Fruit fly (Drosophila melanogaster) whole organism, embryonic: ENCODE measurements around the gene CG43131.
A peak's percentile ranks its signal among the peaks of the same experiment; 100 is the strongest.

ENCODE experiments used
- ATbp ChIP-seq: fragments of 200-800 bp; sonication (Bioruptor generic); optimal IDR thresholded peaks from 2 replicates; lab custom pipeline; 2017; ENCODE audit warnings: missing biosample characterization, mild to moderate bottlenecking, missing genetic modification characterization, missing genetic modification reagents
- CG11560 ChIP-seq: fragments of 200-800 bp; sonication (Bioruptor generic); IDR thresholded peaks from 3 replicates; pipeline ENCODE4 v1.3.6; 2022; ENCODE audit warnings: missing biosample characterization, missing genetic modification characterization
- CG12219 ChIP-seq: fragments of 200-800 bp; sonication (Bioruptor generic); optimal IDR thresholded peaks from 3 replicates; lab custom pipeline; 2018; ENCODE audit warnings: missing biosample characterization, mild to moderate bottlenecking, missing genetic modification characterization
- CG1233 ChIP-seq: fragments of 200-800 bp; sonication (Bioruptor generic); optimal IDR thresholded peaks from 4 replicates; lab custom pipeline; 2018; ENCODE audit warnings: missing biosample characterization, mild to moderate bottlenecking, missing genetic modification characterization
- CG12942 ChIP-seq: fragments of 200-800 bp; sonication (Bioruptor generic); optimal IDR thresholded peaks from 3 replicates; lab custom pipeline; 2016; ENCODE audit warnings: missing biosample characterization, missing genetic modification characterization
- CG14050 ChIP-seq: fragments of 200-800 bp; sonication (Bioruptor generic); IDR thresholded peaks from 3 replicates; pipeline ENCODE4 v1.3.6; 2022; ENCODE audit warnings: missing biosample characterization, missing genetic modification characterization
- CG1603 ChIP-seq: fragments of 200-800 bp; sonication (Bioruptor generic); optimal IDR thresholded peaks from 2 replicates; lab custom pipeline; 2019; ENCODE audit warnings: missing biosample characterization, mild to moderate bottlenecking, missing genetic modification characterization, moderate library complexity
- CG16815 ChIP-seq: fragments of 200-800 bp; sonication (Bioruptor generic); optimal IDR thresholded peaks from 3 replicates; lab custom pipeline; 2017; ENCODE audit warnings: missing biosample characterization, mild to moderate bottlenecking, missing genetic modification characterization
- CG16863 ChIP-seq: fragments of 200-800 bp; sonication (Bioruptor generic); optimal IDR thresholded peaks from 3 replicates; lab custom pipeline; 2016; ENCODE audit warnings: missing biosample characterization, missing genetic modification characterization
- CG2129 ChIP-seq: fragments of 200-800 bp; sonication (Bioruptor generic); IDR thresholded peaks from 2 replicates; pipeline ENCODE4 v1.3.6; 2022; ENCODE audit warnings: missing biosample characterization, missing genetic modification characterization; ENCODE audit not compliant: partially characterized antibody
- CG2202 ChIP-seq: fragments of 200-800 bp; sonication (Bioruptor generic); optimal IDR thresholded peaks from 2 replicates; lab custom pipeline; 2018; ENCODE audit warnings: missing biosample characterization, mild to moderate bottlenecking, missing genetic modification characterization
- CG3065 ChIP-seq: fragments of 200-800 bp; sonication (Bioruptor generic); optimal IDR thresholded peaks from 2 replicates; lab custom pipeline; 2016; ENCODE audit warnings: missing biosample characterization, missing genetic modification characterization
- CG34422 ChIP-seq: fragments of 200-800 bp; sonication (Bioruptor generic); IDR thresholded peaks from 3 replicates; pipeline ENCODE4 v1.3.6; 2022; ENCODE audit warnings: missing biosample characterization, missing genetic modification characterization
- CG5953 ChIP-seq: fragments of 200-800 bp; sonication (Bioruptor generic); IDR thresholded peaks from 2 replicates; pipeline ENCODE4 v1.3.6; 2022; ENCODE audit warnings: missing biosample characterization, missing genetic modification characterization
- CG6765 ChIP-seq: fragments of 200-800 bp; sonication (Bioruptor generic); optimal IDR thresholded peaks from 3 replicates; lab custom pipeline; 2017; ENCODE audit warnings: missing biosample characterization, mild to moderate bottlenecking, missing genetic modification characterization
- CG7357 ChIP-seq: fragments of 200-800 bp; sonication (Bioruptor generic); IDR thresholded peaks from 3 replicates; pipeline ENCODE4 v1.3.6; 2022; ENCODE audit warnings: missing biosample characterization, missing genetic modification characterization
- CG7556 ChIP-seq: fragments of 200-800 bp; sonication (Bioruptor generic); optimal IDR thresholded peaks from 2 replicates; lab custom pipeline; 2017; ENCODE audit warnings: missing biosample characterization, mild to moderate bottlenecking, missing genetic modification characterization
- CG8388 ChIP-seq: fragments of 200-800 bp; sonication (Bioruptor generic); optimal IDR thresholded peaks from 2 replicates; lab custom pipeline; 2019; ENCODE audit warnings: missing biosample characterization, mild to moderate bottlenecking, missing genetic modification characterization, moderate library complexity
- CG9215 ChIP-seq: fragments of 200-800 bp; sonication (Bioruptor generic); IDR thresholded peaks from 2 replicates; pipeline ENCODE4 v1.3.6; 2022; ENCODE audit warnings: missing biosample characterization, missing genetic modification characterization
- CG9797 ChIP-seq: fragments of 200-800 bp; sonication (Bioruptor generic); optimal IDR thresholded peaks from 3 replicates; lab custom pipeline; 2018; ENCODE audit warnings: missing biosample characterization, mild to moderate bottlenecking, missing genetic modification characterization
- CkIIα-i1 ChIP-seq: fragments of 200-800 bp; sonication (Bioruptor generic); IDR thresholded peaks from 2 replicates; pipeline ENCODE4 v1.3.6; 2022; ENCODE audit warnings: missing biosample characterization, missing genetic modification characterization
- D19B ChIP-seq: fragments of 200-800 bp; sonication (Bioruptor generic); optimal IDR thresholded peaks from 2 replicates; lab custom pipeline; 2017; ENCODE audit warnings: missing biosample characterization, mild to moderate bottlenecking, missing genetic modification characterization
- Dll ChIP-seq: fragments of 200-800 bp; sonication (Bioruptor generic); IDR thresholded peaks from 4 replicates; pipeline ENCODE4 v1.3.6; 2022; ENCODE audit warnings: missing biosample characterization, missing genetic modification characterization; ENCODE audit not compliant: partially characterized antibody
- Fer1 ChIP-seq: fragments of 200-800 bp; sonication (Bioruptor generic); optimal IDR thresholded peaks from 2 replicates; lab custom pipeline; 2017; ENCODE audit warnings: missing biosample characterization, mild to moderate bottlenecking, missing genetic modification characterization
- HmgZ ChIP-seq: fragments of 200-800 bp; sonication (Bioruptor generic); optimal IDR thresholded peaks from 2 replicates; lab custom pipeline; 2018; ENCODE audit warnings: missing biosample characterization, mild to moderate bottlenecking, missing genetic modification characterization
- Max ChIP-seq: fragments of 200-800 bp; sonication (Bioruptor generic); optimal IDR thresholded peaks from 2 replicates; lab custom pipeline; 2016; ENCODE audit warnings: missing biosample characterization, mild to moderate bottlenecking, missing genetic modification characterization
- Meics ChIP-seq: fragments of 200-800 bp; sonication (Bioruptor generic); optimal IDR thresholded peaks from 2 replicates; lab custom pipeline; 2017; ENCODE audit warnings: missing biosample characterization, mild to moderate bottlenecking, missing genetic modification characterization
- Mes4 ChIP-seq: fragments of 200-800 bp; sonication (Bioruptor generic); optimal IDR thresholded peaks from 2 replicates; lab custom pipeline; 2016; ENCODE audit warnings: missing biosample characterization, missing genetic modification characterization
- Ravus ChIP-seq: fragments of 200-800 bp; sonication (Bioruptor generic); IDR thresholded peaks from 2 replicates; pipeline ENCODE4 v1.3.6; 2022; ENCODE audit warnings: missing biosample characterization, missing genetic modification characterization
- Six4 ChIP-seq: fragments of 200-800 bp; sonication (Bioruptor generic); optimal IDR thresholded peaks from 2 replicates; lab custom pipeline; 2016; ENCODE audit warnings: missing biosample characterization, missing genetic modification characterization
- Sox100B ChIP-seq: fragments of 200-800 bp; sonication (Bioruptor generic); optimal IDR thresholded peaks from 3 replicates; lab custom pipeline; 2018; ENCODE audit warnings: missing biosample characterization, mild to moderate bottlenecking, missing genetic modification characterization
- TFAM ChIP-seq: fragments of 200-800 bp; sonication (Bioruptor generic); optimal IDR thresholded peaks from 2 replicates; lab custom pipeline; 2017; ENCODE audit warnings: missing biosample characterization, missing genetic modification characterization, inconsistent platforms
- Usf ChIP-seq: fragments of 200-800 bp; sonication (Bioruptor generic); optimal IDR thresholded peaks from 2 replicates; lab custom pipeline; 2017; ENCODE audit warnings: missing genotype, missing biosample characterization, missing genetic modification characterization
- amos ChIP-seq: fragments of 200-800 bp; sonication (Bioruptor generic); IDR thresholded peaks from 2 replicates; pipeline ENCODE4 v1.3.6; 2022; ENCODE audit warnings: missing biosample characterization, missing genetic modification characterization; ENCODE audit not compliant: partially characterized antibody
- az2 ChIP-seq: fragments of 200-800 bp; sonication (Bioruptor generic); optimal IDR thresholded peaks from 3 replicates; lab custom pipeline; 2016; ENCODE audit warnings: missing biosample characterization, missing genetic modification characterization
- bsh ChIP-seq, 2 experiments: fragments of 200-800 bp; sonication (Bioruptor generic); optimal IDR thresholded peaks; 2 replicates each; lab custom pipeline; 2017 to 2018; ENCODE audit warnings: mild to moderate bottlenecking in 2 of 2, missing biosample characterization in 2 of 2, missing genetic modification characterization in 2 of 2, moderate library complexity in 1 of 2
- chinmo ChIP-seq: fragments of 200-800 bp; sonication (Bioruptor generic); IDR thresholded peaks from 4 replicates; pipeline ENCODE4 v1.3.6; 2022; ENCODE audit warnings: missing biosample characterization, missing genetic modification characterization; ENCODE audit not compliant: partially characterized antibody
- chm ChIP-seq: fragments of 200-800 bp; sonication (Bioruptor generic); IDR thresholded peaks from 2 replicates; pipeline ENCODE4 v1.3.6; 2022; ENCODE audit warnings: missing biosample characterization, missing genetic modification characterization
- ci ChIP-seq: fragments of 200-800 bp; sonication (Bioruptor generic); IDR thresholded peaks from 3 replicates; pipeline ENCODE4 v1.3.6; 2022; ENCODE audit warnings: missing biosample characterization, missing genetic modification characterization
- croc ChIP-seq: fragments of 200-800 bp; sonication (Bioruptor generic); conservative IDR thresholded peaks from 3 replicates; pipeline ENCODE4 v1.3.6; 2022; ENCODE audit warnings: missing biosample characterization, missing genetic modification characterization
- dimm ChIP-seq: fragments of 200-800 bp; sonication (Bioruptor generic); IDR thresholded peaks from 2 replicates; pipeline ENCODE4 v1.3.6; 2022; ENCODE audit warnings: missing biosample characterization, missing genetic modification characterization
- fd64A ChIP-seq: fragments of 200-800 bp; sonication (Bioruptor generic); optimal IDR thresholded peaks from 3 replicates; lab custom pipeline; 2018; ENCODE audit warnings: missing biosample characterization, mild to moderate bottlenecking, missing genetic modification characterization
- gce ChIP-seq: fragments of 200-800 bp; sonication (Bioruptor generic); IDR thresholded peaks from 3 replicates; pipeline ENCODE4 v1.3.6; 2022; ENCODE audit warnings: missing biosample characterization, missing genetic modification characterization
- gcm ChIP-seq: fragments of 200-800 bp; sonication (Bioruptor generic); optimal IDR thresholded peaks from 2 replicates; lab custom pipeline; 2019; ENCODE audit warnings: missing biosample characterization, mild to moderate bottlenecking, missing genetic modification characterization, moderate library complexity
- hth ChIP-seq: fragments of >200 bp; optimal IDR thresholded peaks from 2 replicates; lab custom pipeline; 2017; ENCODE audit warnings: inconsistent platforms
- jigr1 ChIP-seq: fragments of 200-800 bp; sonication (Bioruptor generic); IDR thresholded peaks from 3 replicates; pipeline ENCODE4 v1.3.6; 2022; ENCODE audit warnings: missing biosample characterization, missing genetic modification characterization
- lbe ChIP-seq: fragments of 200-800 bp; sonication (Bioruptor generic); optimal IDR thresholded peaks from 2 replicates; lab custom pipeline; 2016; ENCODE audit warnings: missing biosample characterization, mild to moderate bottlenecking, missing genetic modification characterization
- pfk ChIP-seq: fragments of 200-800 bp; sonication (Bioruptor generic); optimal IDR thresholded peaks from 2 replicates; lab custom pipeline; 2018; ENCODE audit warnings: missing biosample characterization, mild to moderate bottlenecking, missing genetic modification characterization, moderate library complexity
- run ChIP-seq: fragments of 200-800 bp; sonication (Bioruptor generic); optimal IDR thresholded peaks from 3 replicates; lab custom pipeline; 2018; ENCODE audit warnings: missing biosample characterization, mild to moderate bottlenecking, missing genetic modification characterization
- tap ChIP-seq: fragments of 200-800 bp; optimal IDR thresholded peaks from 3 replicates; lab custom pipeline; 2019; ENCODE audit warnings: missing biosample characterization, mild to moderate bottlenecking, missing genetic modification characterization, moderate library complexity
- vfl ChIP-seq: fragments of 200-800 bp; sonication (Bioruptor generic); optimal IDR thresholded peaks from 2 replicates; lab custom pipeline; 2016; ENCODE audit warnings: missing biosample characterization, missing genetic modification characterization
- zf30C ChIP-seq: fragments of 200-800 bp; sonication (Bioruptor generic); optimal IDR thresholded peaks from 3 replicates; lab custom pipeline; 2018; ENCODE audit warnings: missing biosample characterization, mild to moderate bottlenecking, missing genetic modification characterization

Gene CG43131

DNA sequence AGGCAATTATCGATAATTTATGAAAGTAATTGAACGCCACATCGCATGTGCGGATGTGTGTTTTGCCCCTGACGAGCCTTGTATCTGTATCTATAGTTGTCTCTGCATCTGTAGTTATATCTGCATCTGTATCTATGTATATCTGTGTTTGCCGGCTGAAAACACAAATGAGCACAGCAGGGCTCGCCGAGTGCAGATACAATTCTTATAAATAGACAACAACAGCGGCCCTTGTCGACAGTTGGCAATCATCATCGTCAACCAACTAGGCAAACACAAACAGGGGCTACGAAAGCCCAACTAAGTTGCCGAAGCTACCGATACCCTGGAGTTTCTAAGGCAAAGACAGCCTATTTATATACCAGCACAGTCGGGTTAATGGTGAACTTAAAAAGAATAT lies 2.1 kb downstream of the CG43131 start (continued):
- TF ChIP-seq bsh (GFP tag; optimal IDR thresholded peaks at IDR 0.05; lab: Kevin White, UChicago) (peak in 1 of 2 experiments; percentile 27), run (tag; lab: Kevin White, UChicago) (no peak), Dll (GFP tag; lab: Robert Waterston, UW) (no peak), Usf (GFP tag; lab: Kevin White, UChicago) (no peak), croc (no peak), hth (no peak), gce (no peak), TFAM (GFP tag; lab: Kevin White, UChicago) (no peak), CG11560 (no peak), fd64A (peak; percentile 61), CG12219 (GFP tag; lab: Kevin White, UChicago) (peak; percentile 5), CG1603 (peak; percentile 36), Max (GFP tag; lab: Kevin White, UChicago) (no peak), lbe (GFP tag; lab: Kevin White, UChicago) (no peak), Six4 (no peak), HmgZ (tag; lab: Kevin White, UChicago) (no peak), CG2202 (tag; lab: Kevin White, UChicago) (peak; percentile 5), CG12942 (GFP tag; lab: Kevin White, UChicago) (no peak), CG9797 (GFP tag; lab: Kevin White, UChicago) (no peak), CG1233 (GFP tag; lab: Kevin White, UChicago) (no peak), ci (GFP tag; lab: Robert Waterston, UW) (no peak), dimm (GFP tag; lab: Robert Waterston, UW) (no peak), Sox100B (GFP tag; lab: Kevin White, UChicago) (peak; percentile 14), pfk (GFP tag; lab: Kevin White, UChicago) (no peak), CG7357 (GFP tag; lab: Robert Waterston, UW) (no peak), CG2129 (GFP tag; lab: Robert Waterston, UW) (no peak), CG7556 (no peak), amos (GFP tag; lab: Robert Waterston, UW) (no peak), tap (tag; lab: Kevin White, UChicago) (no peak), CG14050 (GFP tag; lab: Robert Waterston, UW) (no peak), D19B (GFP tag; lab: Kevin White, UChicago) (peak; percentile 31), vfl (GFP tag; lab: Kevin White, UChicago) (no peak), CG5953 (no peak), CG3065 (GFP tag; lab: Kevin White, UChicago) (no peak), ATbp (GFP tag; lab: Kevin White, UChicago) (peak; percentile 4), chm (GFP tag; lab: Robert Waterston, UW) (0 out of 2 replicates have a peak, but pooled peaks have one; percentile 35), jigr1 (no peak), az2 (no peak), CG9215 (no peak), CkIIα-i1 (GFP tag; lab: Robert Waterston, UW) (no peak), gcm (GFP tag; lab: Kevin White, UChicago) (no peak), zf30C (GFP tag; lab: Kevin White, UChicago) (no peak), CG8388 (no peak), CG16815 (GFP tag; lab: Kevin White, UChicago) (no peak), Meics (GFP tag; lab: Kevin White, UChicago) (peak; percentile 7), Ravus (GFP tag; lab: Robert Waterston, UW) (no peak), Mes4 (no peak), Fer1 (peak; percentile 27), CG16863 (no peak), CG6765 (peak; percentile 8), CG34422 (no peak), chinmo (GFP tag; lab: Robert Waterston, UW) (no peak; the same call in 3 of the 4 replicates)
